Fruit fly (Drosophila melanogaster) whole organism, wandering third instar larva: ENCODE data around the gene CG42759.

Source experiments
- Abd-B ChIP-seq: fragments of >200 bp; optimal IDR thresholded peaks from 2 replicates; lab custom pipeline; 2017; ENCODE audit warnings: missing biosample characterization, missing genetic modification characterization
- Dfd ChIP-seq: fragments of >200 bp; optimal IDR thresholded peaks from 2 replicates; lab custom pipeline; 2017; ENCODE audit warnings: missing biosample characterization, missing genetic modification characterization
- HLH106 ChIP-seq: fragments of 200-800 bp; optimal IDR thresholded peaks from 3 replicates; lab custom pipeline; 2019; ENCODE audit warnings: missing biosample characterization, mild to moderate bottlenecking, missing genetic modification characterization, moderate library complexity
- Sp1 ChIP-seq: fragments of 200-800 bp; sonication (Bioruptor generic); optimal IDR thresholded peaks from 3 replicates; lab custom pipeline; 2019; ENCODE audit warnings: missing biosample characterization, mild to moderate bottlenecking, missing genetic modification characterization, moderate library complexity
- pan ChIP-seq: fragments of >200 bp; optimal IDR thresholded peaks from 2 replicates; lab custom pipeline; 2017
- psq ChIP-seq: fragments of 200-800 bp; sonication (Bioruptor generic); optimal IDR thresholded peaks from 3 replicates; lab custom pipeline; 2017; ENCODE audit warnings: missing biosample characterization, mild to moderate bottlenecking, missing genetic modification characterization, moderate library complexity
- usp ChIP-seq: fragments of >200 bp; optimal IDR thresholded peaks from 2 replicates; lab custom pipeline; 2017; ENCODE audit warnings: missing biosample characterization, missing genetic modification characterization

DNA sequence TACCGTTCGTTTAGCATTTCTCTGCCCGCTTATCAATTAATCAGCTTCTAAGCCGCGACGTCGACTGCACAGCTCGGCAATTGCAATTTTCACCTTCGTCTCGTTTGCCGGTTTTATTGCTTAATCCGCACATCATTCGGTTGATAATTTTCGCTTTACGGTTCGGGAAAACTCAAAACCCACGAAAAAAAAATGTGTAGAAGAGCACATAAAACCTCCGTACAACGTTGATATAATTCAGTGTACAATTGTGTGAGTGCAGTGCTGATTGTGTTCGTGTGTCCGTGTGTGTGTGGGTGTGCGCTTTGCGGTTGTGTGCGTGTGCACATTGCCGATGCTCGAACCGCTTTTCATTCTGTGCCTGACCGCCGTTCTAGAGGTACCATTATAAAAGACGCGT is 30.7 kb upstream of the CG42759 start, which contains the start of gene CAH7:
- TF ChIP-seq Abd-B (no peak), Sp1 (GFP tag; lab: Kevin White, UChicago) (no peak), Dfd (GFP tag; lab: Kevin White, UChicago) (no peak), usp (GFP tag; lab: Kevin White, UChicago) (no peak), pan (lab: Kevin White, UChicago) (no peak), HLH106 (tag; lab: Kevin White, UChicago) (no peak), psq (no peak)
